Fruit fly (Drosophila melanogaster) whole organism, embryonic: ENCODE data around the gene Lcp65Ac.

Experiments used
- Asciz ChIP-seq: fragments of 200-800 bp; sonication (Bioruptor generic); optimal IDR thresholded peaks from 2 replicates; lab custom pipeline; 2017; ENCODE audit warnings: missing biosample characterization, mild to moderate bottlenecking, missing genetic modification characterization, missing genetic modification reagents
- Atf3 ChIP-seq: fragments of 200-800 bp; sonication (Bioruptor generic); optimal IDR thresholded peaks from 3 replicates; lab custom pipeline; 2016; ENCODE audit warnings: missing biosample characterization, missing genetic modification characterization
- BtbVII ChIP-seq: fragments of 200-800 bp; sonication (Bioruptor generic); optimal IDR thresholded peaks from 3 replicates; lab custom pipeline; 2017; ENCODE audit warnings: missing biosample characterization, mild to moderate bottlenecking, missing genetic modification characterization
- CG10979 ChIP-seq: fragments of 200-800 bp; sonication (Bioruptor generic); optimal IDR thresholded peaks from 2 replicates; lab custom pipeline; 2018; ENCODE audit warnings: missing biosample characterization, mild to moderate bottlenecking, missing genetic modification characterization, moderate library complexity
- CG12391 ChIP-seq: fragments of 200-800 bp; sonication (Bioruptor generic); optimal IDR thresholded peaks from 3 replicates; lab custom pipeline; 2018; ENCODE audit warnings: missing biosample characterization, mild to moderate bottlenecking, missing genetic modification characterization, moderate library complexity
- CG15601 ChIP-seq: fragments of 200-800 bp; sonication (Bioruptor generic); optimal IDR thresholded peaks from 3 replicates; lab custom pipeline; 2019; ENCODE audit warnings: missing biosample characterization, mild to moderate bottlenecking, missing genetic modification characterization, moderate library complexity
- CG17359 ChIP-seq: fragments of 200-800 bp; sonication (Bioruptor generic); optimal IDR thresholded peaks from 3 replicates; lab custom pipeline; 2018; ENCODE audit warnings: missing biosample characterization, mild to moderate bottlenecking, missing genetic modification characterization, moderate library complexity
- CG2202 ChIP-seq: fragments of 200-800 bp; sonication (Bioruptor generic); optimal IDR thresholded peaks from 2 replicates; lab custom pipeline; 2018; ENCODE audit warnings: missing biosample characterization, mild to moderate bottlenecking, missing genetic modification characterization
- CG2678 ChIP-seq: fragments of 200-800 bp; sonication (Bioruptor generic); optimal IDR thresholded peaks from 3 replicates; lab custom pipeline; 2019; ENCODE audit warnings: missing biosample characterization, mild to moderate bottlenecking, missing genetic modification characterization, moderate library complexity
- CG3065 ChIP-seq: fragments of 200-800 bp; sonication (Bioruptor generic); optimal IDR thresholded peaks from 2 replicates; lab custom pipeline; 2016; ENCODE audit warnings: missing biosample characterization, missing genetic modification characterization
- CG34224 ChIP-seq: fragments of 200-800 bp; sonication (Bioruptor generic); IDR thresholded peaks from 3 replicates; pipeline ENCODE4 v1.3.6; 2022; ENCODE audit warnings: missing biosample characterization, missing genetic modification characterization; ENCODE audit not compliant: partially characterized antibody
- CG3726 ChIP-seq: fragments of 200-800 bp; sonication (Bioruptor generic); IDR thresholded peaks from 3 replicates; pipeline ENCODE4, ENCODE4 v1.3.6; 2022; ENCODE audit warnings: missing biosample characterization, missing genetic modification characterization
- CG6765 ChIP-seq: fragments of 200-800 bp; sonication (Bioruptor generic); optimal IDR thresholded peaks from 3 replicates; lab custom pipeline; 2017; ENCODE audit warnings: missing biosample characterization, mild to moderate bottlenecking, missing genetic modification characterization
- CG7271 ChIP-seq: fragments of 200-800 bp; sonication (Bioruptor generic); optimal IDR thresholded peaks from 2 replicates; lab custom pipeline; 2018; ENCODE audit warnings: missing biosample characterization, mild to moderate bottlenecking, missing genetic modification characterization, moderate library complexity
- CG7357 ChIP-seq: fragments of 200-800 bp; sonication (Bioruptor generic); IDR thresholded peaks from 3 replicates; pipeline ENCODE4 v1.3.6; 2022; ENCODE audit warnings: missing biosample characterization, missing genetic modification characterization
- CG7745 ChIP-seq: fragments of 200-800 bp; sonication (Bioruptor generic); optimal IDR thresholded peaks from 2 replicates; lab custom pipeline; 2018; ENCODE audit warnings: missing biosample characterization, mild to moderate bottlenecking, missing genetic modification characterization, moderate library complexity
- CG7928 ChIP-seq: fragments of 200-800 bp; sonication (Bioruptor generic); optimal IDR thresholded peaks from 2 replicates; lab custom pipeline; 2017; ENCODE audit warnings: missing biosample characterization, mild to moderate bottlenecking, missing genetic modification characterization
- CG9727 ChIP-seq: fragments of 200-800 bp; sonication (Bioruptor generic); optimal IDR thresholded peaks from 3 replicates; lab custom pipeline; 2017; ENCODE audit warnings: missing biosample characterization, mild to moderate bottlenecking, missing genetic modification characterization
- CG9797 ChIP-seq: fragments of 200-800 bp; sonication (Bioruptor generic); optimal IDR thresholded peaks from 3 replicates; lab custom pipeline; 2018; ENCODE audit warnings: missing biosample characterization, mild to moderate bottlenecking, missing genetic modification characterization
- CrebB ChIP-seq: fragments of 200-800 bp; sonication (Bioruptor generic); optimal IDR thresholded peaks from 3 replicates; lab custom pipeline; 2018; ENCODE audit warnings: missing biosample characterization, mild to moderate bottlenecking, missing genetic modification characterization
- D19B ChIP-seq: fragments of 200-800 bp; sonication (Bioruptor generic); optimal IDR thresholded peaks from 2 replicates; lab custom pipeline; 2017; ENCODE audit warnings: missing biosample characterization, mild to moderate bottlenecking, missing genetic modification characterization
- Dad ChIP-seq: fragments of 200-800 bp; sonication (Bioruptor generic); optimal IDR thresholded peaks from 3 replicates; lab custom pipeline; 2016; ENCODE audit warnings: missing biosample characterization, missing genetic modification characterization
- Dbx ChIP-seq: fragments of 200-800 bp; sonication (Bioruptor generic); IDR thresholded peaks from 3 replicates; pipeline ENCODE4 v1.3.6; 2022; ENCODE audit warnings: missing biosample characterization, missing genetic modification characterization
- Dek ChIP-seq: fragments of 200-800 bp; sonication (Bioruptor generic); optimal IDR thresholded peaks from 3 replicates; lab custom pipeline; 2019; ENCODE audit warnings: missing biosample characterization, mild to moderate bottlenecking, missing genetic modification characterization, moderate library complexity
- Doc2 ChIP-seq: fragments of 200-800 bp; sonication (Bioruptor generic); IDR thresholded peaks from 2 replicates; pipeline ENCODE4 v1.3.6; 2022; ENCODE audit warnings: missing biosample characterization, missing genetic modification characterization
- Dp ChIP-seq: fragments of 200-800 bp; sonication (Bioruptor generic); optimal IDR thresholded peaks from 2 replicates; lab custom pipeline; 2018; ENCODE audit warnings: missing biosample characterization, mild to moderate bottlenecking, missing genetic modification characterization, moderate library complexity
- E2f2 ChIP-seq: fragments of 200-800 bp; sonication (Bioruptor generic); IDR thresholded peaks from 2 replicates; pipeline ENCODE4 v1.3.6; 2022; ENCODE audit warnings: missing biosample characterization, missing genetic modification characterization
- Gug ChIP-seq: fragments of 200-800 bp; sonication (Bioruptor generic); IDR thresholded peaks from 4 replicates; pipeline ENCODE4 v1.3.6; 2022; ENCODE audit warnings: missing biosample characterization, missing genetic modification characterization
- HmgZ ChIP-seq: fragments of 200-800 bp; sonication (Bioruptor generic); optimal IDR thresholded peaks from 2 replicates; lab custom pipeline; 2018; ENCODE audit warnings: missing biosample characterization, mild to moderate bottlenecking, missing genetic modification characterization
- Hsf ChIP-seq: fragments of 200-800 bp; sonication (Bioruptor generic); optimal IDR thresholded peaks from 3 replicates; lab custom pipeline; 2016; ENCODE audit warnings: missing biosample characterization, missing genetic modification characterization
- Med ChIP-seq: fragments of 200-800 bp; sonication (Bioruptor generic); peaks from one replicate; lab custom pipeline; 2016; ENCODE audit warnings: missing biosample characterization, missing genetic modification characterization, mild to moderate bottlenecking, inconsistent platforms, moderate library complexity
- NfI ChIP-seq: fragments of 200-800 bp; sonication (Bioruptor generic); optimal IDR thresholded peaks from 3 replicates; lab custom pipeline; 2018; ENCODE audit warnings: missing biosample characterization, mild to moderate bottlenecking, missing genetic modification characterization, moderate library complexity
- Optix ChIP-seq: fragments of 200-800 bp; sonication (Bioruptor generic); IDR thresholded peaks from 3 replicates; pipeline ENCODE4 v1.3.6; 2022; ENCODE audit warnings: missing biosample characterization, missing genetic modification characterization
- Usf ChIP-seq: fragments of 200-800 bp; sonication (Bioruptor generic); optimal IDR thresholded peaks from 2 replicates; lab custom pipeline; 2017; ENCODE audit warnings: missing genotype, missing biosample characterization, missing genetic modification characterization
- Vsx1 ChIP-seq: fragments of 200-800 bp; sonication (Bioruptor generic); optimal IDR thresholded peaks from 2 replicates; lab custom pipeline; 2017; ENCODE audit warnings: missing biosample characterization, mild to moderate bottlenecking, missing genetic modification characterization, missing genetic modification reagents
- chif ChIP-seq, 2 experiments: fragments of 200-800 bp; sonication (Bioruptor generic); optimal IDR thresholded peaks; 3 replicates each; lab custom pipeline; 2016; ENCODE audit warnings: missing biosample characterization in 2 of 2, missing genetic modification characterization in 2 of 2
- ci ChIP-seq: fragments of 200-800 bp; sonication (Bioruptor generic); IDR thresholded peaks from 3 replicates; pipeline ENCODE4 v1.3.6; 2022; ENCODE audit warnings: missing biosample characterization, missing genetic modification characterization
- da ChIP-seq: fragments of 200-800 bp; sonication (Bioruptor generic); optimal IDR thresholded peaks from 2 replicates; lab custom pipeline; 2016; ENCODE audit warnings: missing biosample characterization, missing genetic modification characterization
- disco-r ChIP-seq: fragments of 200-800 bp; sonication (Bioruptor generic); optimal IDR thresholded peaks from 2 replicates; lab custom pipeline; 2016; ENCODE audit warnings: missing biosample characterization, missing genetic modification characterization
- dysf ChIP-seq: fragments of 200-800 bp; sonication (Bioruptor generic); IDR thresholded peaks from 3 replicates; pipeline ENCODE4 v1.3.6; 2022; ENCODE audit warnings: missing biosample characterization, missing genetic modification characterization
- ems ChIP-seq: fragments of 200-800 bp; sonication (Bioruptor generic); optimal IDR thresholded peaks from 3 replicates; lab custom pipeline; 2016; ENCODE audit warnings: missing biosample characterization, missing genetic modification characterization
- en ChIP-seq: fragments of 200-800 bp; sonication (Bioruptor generic); optimal IDR thresholded peaks from 2 replicates; lab custom pipeline; 2016; ENCODE audit warnings: missing biosample characterization, missing genetic modification characterization
- ewg ChIP-seq: fragments of 200-800 bp; sonication (Bioruptor generic); optimal IDR thresholded peaks from 3 replicates; lab custom pipeline; 2017; ENCODE audit warnings: mild to moderate bottlenecking, missing biosample characterization, missing genetic modification reagents, missing genetic modification characterization
- grau ChIP-seq: fragments of 200-800 bp; optimal IDR thresholded peaks from 3 replicates; lab custom pipeline; 2019; ENCODE audit warnings: missing biosample characterization, mild to moderate bottlenecking, missing genetic modification characterization, moderate library complexity
- her ChIP-seq: fragments of 200-800 bp; sonication (Bioruptor generic); optimal IDR thresholded peaks from 2 replicates; lab custom pipeline; 2016; ENCODE audit warnings: missing biosample characterization, missing genetic modification characterization
- inv ChIP-seq: fragments of 200-800 bp; sonication (Bioruptor generic); IDR thresholded peaks from 2 replicates; pipeline ENCODE4 v1.3.6; 2022; ENCODE audit warnings: missing biosample characterization, missing genetic modification characterization; ENCODE audit not compliant: partially characterized antibody
- lbe ChIP-seq: fragments of 200-800 bp; sonication (Bioruptor generic); optimal IDR thresholded peaks from 2 replicates; lab custom pipeline; 2016; ENCODE audit warnings: missing biosample characterization, mild to moderate bottlenecking, missing genetic modification characterization
- maf-S ChIP-seq: fragments of 200-800 bp; sonication (Bioruptor generic); optimal IDR thresholded peaks from 2 replicates; lab custom pipeline; 2016; ENCODE audit warnings: missing biosample characterization, missing genetic modification characterization
- sob ChIP-seq: fragments of 200-800 bp; sonication (Bioruptor generic); IDR thresholded peaks from 2 replicates; pipeline ENCODE4 v1.3.6; 2022; ENCODE audit warnings: missing biosample characterization, missing genetic modification characterization
- zf30C ChIP-seq: fragments of 200-800 bp; sonication (Bioruptor generic); optimal IDR thresholded peaks from 3 replicates; lab custom pipeline; 2018; ENCODE audit warnings: missing biosample characterization, mild to moderate bottlenecking, missing genetic modification characterization

The Lcp65Ac gene

DNA sequence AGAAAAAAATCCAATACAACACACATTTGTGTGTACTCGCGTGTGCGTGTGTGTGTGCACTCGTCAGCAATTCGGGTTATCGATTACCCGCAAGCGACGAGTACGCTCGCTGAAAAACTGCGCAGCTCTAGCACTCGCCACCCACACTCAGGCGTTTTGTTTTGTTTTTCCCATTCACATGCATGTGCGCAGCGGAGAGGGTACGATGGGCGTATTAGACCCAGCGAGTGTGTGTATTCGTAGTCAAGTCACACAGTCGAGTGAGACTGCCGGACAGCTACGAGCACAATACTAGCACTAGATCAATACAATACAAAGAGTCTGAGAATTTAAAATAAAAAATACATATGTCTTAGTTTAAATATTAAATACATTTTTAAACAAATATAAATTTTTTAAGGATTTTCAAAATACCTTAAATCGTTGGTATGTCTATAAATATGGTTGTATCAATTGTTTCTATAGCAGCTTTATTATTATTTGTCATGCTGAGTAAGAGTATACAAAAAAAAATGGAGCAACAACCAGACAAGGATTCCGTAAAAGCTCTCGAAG lies 40.3 kb downstream of the Lcp65Ac start, which contains the start of the genes D19B and CG43293 (continued):
- peak; percentile 53; the same call in 2 of the 3 replicates for TF ChIP-seq CG34224 (GFP tag; lab: Robert Waterston, UW)
- TF ChIP-seq chif (GFP tag; optimal IDR thresholded peaks at IDR 0.05; lab: Kevin White, UChicago), result peak; percentile 80 to 87
- TF ChIP-seq CG17359, result peak; percentile 92
- 0 out of 2 replicates have a peak, but pooled peaks have one; percentile 14 for TF ChIP-seq inv (GFP tag; lab: Robert Waterston, UW)
- TF ChIP-seq Atf3 (GFP tag; lab: Kevin White, UChicago), result peak; percentile 77
- TF ChIP-seq disco-r (GFP tag; lab: Kevin White, UChicago), result peak; percentile 57
- TF ChIP-seq Dp, result peak; percentile 25
- TF ChIP-seq CG15601 (tag; lab: Kevin White, UChicago), result peak; percentile 73
- TF ChIP-seq Vsx1 (GFP tag; lab: Kevin White, UChicago), result no peak
- TF ChIP-seq CG3726 (GFP tag; lab: Robert Waterston, UW), result peak; percentile 87
- peak; percentile 93 for TF ChIP-seq Optix (GFP tag; lab: Robert Waterston, UW)
- TF ChIP-seq CG7928, result peak; percentile 61
- peak; percentile 97 for TF ChIP-seq Gug (GFP tag; lab: Robert Waterston, UW)
- peak; percentile 69 for TF ChIP-seq E2f2 (GFP tag; lab: Robert Waterston, UW)
- TF ChIP-seq sob, result peak; percentile 87
- TF ChIP-seq ewg (GFP tag; lab: Kevin White, UChicago), result peak; percentile 90
- peak; percentile 50 for TF ChIP-seq da (GFP tag; lab: Kevin White, UChicago)
- TF ChIP-seq her (GFP tag; lab: Kevin White, UChicago), result peak; percentile 88
- peak; percentile 80 for TF ChIP-seq Asciz
- TF ChIP-seq ci (GFP tag; lab: Robert Waterston, UW), result peak; percentile 97
- TF ChIP-seq Usf (GFP tag; lab: Kevin White, UChicago), result peak; percentile 72
- TF ChIP-seq CG2678 (tag; lab: Kevin White, UChicago), result peak; percentile 90
- peak; percentile 90 for TF ChIP-seq Dbx
- TF ChIP-seq Dad (GFP tag; lab: Kevin White, UChicago), result peak; percentile 80
- peak; percentile 92 for TF ChIP-seq HmgZ (tag; lab: Kevin White, UChicago)
- peak; percentile 85 for TF ChIP-seq grau (tag; lab: Kevin White, UChicago)
- peak; percentile 54; the same call in 1 of the 3 replicates for TF ChIP-seq CG7357 (GFP tag; lab: Robert Waterston, UW)
- peak; percentile 90 for TF ChIP-seq CG3065 (GFP tag; lab: Kevin White, UChicago)
- TF ChIP-seq BtbVII, result peak; percentile 81
- TF ChIP-seq CrebB (tag; lab: Kevin White, UChicago), result peak; percentile 81
- peak; percentile 91 for TF ChIP-seq dysf (GFP tag; lab: Robert Waterston, UW)
- TF ChIP-seq CG9797 (GFP tag; lab: Kevin White, UChicago), result peak; percentile 35
- TF ChIP-seq maf-S (GFP tag; lab: Kevin White, UChicago), result peak; percentile 78
- peak; percentile 78 for TF ChIP-seq lbe (GFP tag; lab: Kevin White, UChicago)
- TF ChIP-seq NfI (GFP tag; lab: Kevin White, UChicago), result peak; percentile 91
- no peak for TF ChIP-seq Doc2 (GFP tag; lab: Robert Waterston, UW)
- TF ChIP-seq CG12391 (tag; lab: Kevin White, UChicago), result peak; percentile 92
- TF ChIP-seq Hsf (GFP tag; lab: Kevin White, UChicago), result peak; percentile 86
- peak; percentile 75 for TF ChIP-seq CG2202 (tag; lab: Kevin White, UChicago)
- peak; percentile 33 for TF ChIP-seq en
- TF ChIP-seq ems (GFP tag; lab: Kevin White, UChicago), result peak; percentile 89
- TF ChIP-seq CG10979 (tag; lab: Kevin White, UChicago), result peak; percentile 86
- peak; percentile 100 for TF ChIP-seq D19B
- TF ChIP-seq CG7271, result no peak
- TF ChIP-seq CG6765, result peak; percentile 81
- TF ChIP-seq CG7745 (tag; lab: Kevin White, UChicago), result no peak
- TF ChIP-seq Med (GFP tag; lab: Kevin White, UChicago), result peak; percentile 99
- TF ChIP-seq CG9727 (GFP tag; lab: Kevin White, UChicago), result peak; percentile 86
- TF ChIP-seq Dek (tag; lab: Kevin White, UChicago), result peak; percentile 90
- peak; percentile 25 for TF ChIP-seq zf30C (GFP tag; lab: Kevin White, UChicago)
